Fruit fly (Drosophila melanogaster) whole organism, prepupa: ENCODE measurements around the gene ry.

Experiments
- Blimp-1 ChIP-seq: fragments of 200-800 bp; sonication (Bioruptor generic); optimal IDR thresholded peaks from 3 replicates; lab custom pipeline; 2017; ENCODE audit warnings: missing biosample characterization, missing genetic modification characterization, mild to moderate bottlenecking, moderate library complexity, missing genetic modification reagents
- CG11294 ChIP-seq: fragments of 200-800 bp; sonication (Bioruptor generic); IDR thresholded peaks from 2 replicates; pipeline ENCODE4 v1.3.6; 2022; ENCODE audit warnings: missing biosample characterization, missing genetic modification characterization
- CG11762 ChIP-seq: fragments of 200-800 bp; sonication (Bioruptor generic); optimal IDR thresholded peaks from 3 replicates; lab custom pipeline; 2016; ENCODE audit warnings: missing biosample characterization, missing genetic modification characterization; ENCODE audit not compliant: insufficient read depth
- CG15336 ChIP-seq: fragments of 200-800 bp; sonication (Bioruptor generic); IDR thresholded peaks from 2 replicates; pipeline ENCODE4 v1.3.6; 2022; ENCODE audit warnings: missing biosample characterization, missing genetic modification characterization
- CG16779 ChIP-seq: fragments of 200-800 bp; sonication (Bioruptor generic); optimal IDR thresholded peaks from 3 replicates; lab custom pipeline; 2017; ENCODE audit warnings: missing biosample characterization, mild to moderate bottlenecking, missing genetic modification characterization
- CG31627 ChIP-seq: fragments of 200-800 bp; sonication (Bioruptor generic); optimal IDR thresholded peaks from 3 replicates; lab custom pipeline; 2016; ENCODE audit warnings: missing biosample characterization, missing genetic modification characterization
- CG32006 ChIP-seq: fragments of 200-800 bp; sonication (Bioruptor generic); optimal IDR thresholded peaks from 3 replicates; lab custom pipeline; 2017; ENCODE audit warnings: missing biosample characterization, mild to moderate bottlenecking, missing genetic modification characterization
- CG34406 ChIP-seq: fragments of 200-800 bp; sonication (Bioruptor generic); optimal IDR thresholded peaks from 3 replicates; lab custom pipeline; 2016; ENCODE audit warnings: missing biosample characterization, missing genetic modification characterization
- CG3919 ChIP-seq: fragments of 200-800 bp; sonication (Bioruptor generic); optimal IDR thresholded peaks from 3 replicates; lab custom pipeline; 2016; ENCODE audit warnings: missing biosample characterization, missing genetic modification characterization
- CG6163 ChIP-seq: fragments of 200-800 bp; sonication (Bioruptor generic); IDR thresholded peaks from 3 replicates; pipeline ENCODE4 v1.3.6; 2022; ENCODE audit warnings: missing biosample characterization, missing genetic modification characterization
- CG6854 ChIP-seq: fragments of 200-800 bp; sonication (Bioruptor generic); optimal IDR thresholded peaks from 2 replicates; lab custom pipeline; 2017; ENCODE audit warnings: missing biosample characterization, mild to moderate bottlenecking, missing genetic modification characterization
- CG8119 ChIP-seq: fragments of 200-800 bp; sonication (Bioruptor generic); IDR thresholded peaks from 3 replicates; pipeline ENCODE4 v1.3.6; 2022; ENCODE audit warnings: missing biosample characterization, missing genetic modification characterization
- CG8319 ChIP-seq: fragments of 200-800 bp; sonication (Bioruptor generic); optimal IDR thresholded peaks from 3 replicates; lab custom pipeline; 2016; ENCODE audit warnings: missing biosample characterization, missing genetic modification characterization
- CG8632 ChIP-seq: fragments of 200-800 bp; sonication (Bioruptor generic); optimal IDR thresholded peaks from 3 replicates; lab custom pipeline; 2016; ENCODE audit warnings: missing biosample characterization, missing genetic modification characterization
- Eip93F ChIP-seq: fragments of 200-800 bp; sonication (Bioruptor generic); optimal IDR thresholded peaks from 2 replicates; lab custom pipeline; 2016; ENCODE audit warnings: missing biosample characterization, mild to moderate bottlenecking, missing genetic modification characterization
- Gug ChIP-seq: fragments of 200-800 bp; sonication (Bioruptor generic); IDR thresholded peaks from 2 replicates; pipeline ENCODE4 v1.3.6; 2022; ENCODE audit warnings: missing biosample characterization, missing genetic modification characterization
- Hr39 ChIP-seq: fragments of 200-800 bp; sonication (Bioruptor generic); optimal IDR thresholded peaks from 2 replicates; lab custom pipeline; 2016; ENCODE audit warnings: missing biosample characterization, missing genetic modification characterization
- Hr4 ChIP-seq: fragments of 200-800 bp; sonication (Bioruptor generic); optimal IDR thresholded peaks from 3 replicates; lab custom pipeline; 2016; ENCODE audit warnings: missing biosample characterization, missing genetic modification characterization
- Lpt ChIP-seq: fragments of 200-800 bp; sonication (Bioruptor generic); optimal IDR thresholded peaks from 3 replicates; lab custom pipeline; 2016; ENCODE audit warnings: missing biosample characterization, missing genetic modification characterization
- Met ChIP-seq: fragments of 200-800 bp; sonication (Bioruptor generic); optimal IDR thresholded peaks from 3 replicates; lab custom pipeline; 2016; ENCODE audit warnings: missing biosample characterization, missing genetic modification characterization
- OdsH ChIP-seq: fragments of 200-800 bp; sonication (Bioruptor generic); optimal IDR thresholded peaks from 3 replicates; lab custom pipeline; 2016; ENCODE audit warnings: missing biosample characterization, missing genetic modification characterization
- Smox ChIP-seq: fragments of 200-800 bp; sonication (Bioruptor generic); optimal IDR thresholded peaks from 3 replicates; lab custom pipeline; 2016; ENCODE audit warnings: missing biosample characterization, missing genetic modification characterization
- Sox102F ChIP-seq: fragments of 200-800 bp; sonication (Bioruptor generic); optimal IDR thresholded peaks from 2 replicates; lab custom pipeline; 2016; ENCODE audit warnings: missing biosample characterization, mild to moderate bottlenecking, missing genetic modification characterization
- Sox14 ChIP-seq: fragments of 200-800 bp; sonication (Bioruptor generic); optimal IDR thresholded peaks from 3 replicates; lab custom pipeline; 2016; ENCODE audit warnings: missing biosample characterization, missing genetic modification characterization
- dac ChIP-seq: fragments of 200-800 bp; sonication (Bioruptor generic); optimal IDR thresholded peaks from 2 replicates; lab custom pipeline; 2017; ENCODE audit warnings: missing biosample characterization, mild to moderate bottlenecking, missing genetic modification characterization
- eg ChIP-seq: fragments of 200-800 bp; sonication (Bioruptor generic); IDR thresholded peaks from 3 replicates; pipeline ENCODE4 v1.3.6; 2022; ENCODE audit warnings: missing biosample characterization, missing genetic modification characterization
- esn ChIP-seq: fragments of 200-800 bp; sonication (Bioruptor generic); optimal IDR thresholded peaks from 2 replicates; lab custom pipeline; 2016; ENCODE audit warnings: missing biosample characterization, mild to moderate bottlenecking, missing genetic modification characterization, moderate library complexity
- lz ChIP-seq: fragments of 200-800 bp; sonication (Bioruptor generic); optimal IDR thresholded peaks from 3 replicates; lab custom pipeline; 2016; ENCODE audit warnings: missing biosample characterization, missing genetic modification characterization
- svp ChIP-seq: fragments of 200-800 bp; sonication (Bioruptor generic); peaks from one replicate; lab custom pipeline; 2016; ENCODE audit warnings: missing biosample characterization, missing genetic modification characterization
- topi ChIP-seq: fragments of 200-800 bp; sonication (Bioruptor generic); optimal IDR thresholded peaks from 3 replicates; lab custom pipeline; 2016; ENCODE audit warnings: missing biosample characterization, missing genetic modification characterization
- vri ChIP-seq: fragments of 200-800 bp; sonication (Bioruptor generic); optimal IDR thresholded peaks from 3 replicates; lab custom pipeline; 2016; ENCODE audit warnings: missing biosample characterization, mild to moderate bottlenecking, missing genetic modification characterization

The ry gene

DNA sequence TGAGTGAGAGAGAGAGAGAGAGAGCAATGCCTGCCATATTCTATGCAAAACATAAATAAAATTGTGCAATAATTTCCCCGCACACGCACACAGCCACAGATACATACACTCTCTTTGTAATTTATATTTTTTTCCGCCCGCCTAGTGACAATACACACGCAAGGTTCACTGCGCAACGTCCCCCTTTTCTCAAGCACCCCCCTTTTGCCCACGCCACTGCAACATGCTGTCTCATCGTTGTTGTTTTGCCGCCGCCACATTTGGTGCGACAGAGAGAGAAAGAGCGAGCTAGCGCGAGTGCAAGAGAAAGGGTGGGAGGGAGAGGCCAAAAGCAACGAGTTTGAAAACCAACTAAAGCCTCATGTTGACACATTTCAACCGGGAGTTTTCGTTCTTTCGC is 20.0 kb upstream of the ry start (continued):
- peak; percentile 62 for TF ChIP-seq CG8632
- peak; percentile 77 for TF ChIP-seq dac
- peak; percentile 53 for TF ChIP-seq CG16779 (tag; lab: Kevin White, UChicago)
- peak; percentile 81 for TF ChIP-seq esn (GFP tag; lab: Kevin White, UChicago)
- peak; percentile 56 for TF ChIP-seq CG34406 (GFP tag; lab: Kevin White, UChicago)
- TF ChIP-seq CG31627 (GFP tag; lab: Kevin White, UChicago) = peak; percentile 80
- peak; percentile 77 for TF ChIP-seq OdsH (GFP tag; lab: Kevin White, UChicago)
- peak; percentile 26 for TF ChIP-seq CG6854 (GFP tag; lab: Kevin White, UChicago)

DNA sequence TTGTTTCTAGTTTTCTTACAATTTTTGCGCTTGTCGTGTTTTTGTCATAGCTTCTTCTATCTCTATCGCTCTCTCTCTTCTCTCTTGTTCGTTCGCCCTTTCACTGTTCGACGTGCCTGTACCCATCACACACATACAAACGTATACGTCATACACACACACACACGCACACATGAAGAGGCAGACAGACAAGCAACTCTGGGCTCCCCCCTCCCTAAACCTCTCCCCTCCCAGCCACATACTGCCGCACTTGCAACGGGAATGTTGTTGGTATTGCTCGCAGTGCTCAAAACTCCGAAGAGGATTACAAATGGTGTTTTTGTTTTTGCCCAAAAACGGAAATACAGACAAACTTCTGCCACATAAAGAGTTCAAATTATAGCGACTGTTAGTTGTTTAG is 19.3 kb upstream of the ry start:
- no peak for TF ChIP-seq Sox102F (GFP tag; lab: Kevin White, UChicago)
- peak; percentile 59 for TF ChIP-seq CG6163 (GFP tag; lab: Robert Waterston, UW)
- no peak for TF ChIP-seq svp (GFP tag; lab: Kevin White, UChicago)

DNA sequence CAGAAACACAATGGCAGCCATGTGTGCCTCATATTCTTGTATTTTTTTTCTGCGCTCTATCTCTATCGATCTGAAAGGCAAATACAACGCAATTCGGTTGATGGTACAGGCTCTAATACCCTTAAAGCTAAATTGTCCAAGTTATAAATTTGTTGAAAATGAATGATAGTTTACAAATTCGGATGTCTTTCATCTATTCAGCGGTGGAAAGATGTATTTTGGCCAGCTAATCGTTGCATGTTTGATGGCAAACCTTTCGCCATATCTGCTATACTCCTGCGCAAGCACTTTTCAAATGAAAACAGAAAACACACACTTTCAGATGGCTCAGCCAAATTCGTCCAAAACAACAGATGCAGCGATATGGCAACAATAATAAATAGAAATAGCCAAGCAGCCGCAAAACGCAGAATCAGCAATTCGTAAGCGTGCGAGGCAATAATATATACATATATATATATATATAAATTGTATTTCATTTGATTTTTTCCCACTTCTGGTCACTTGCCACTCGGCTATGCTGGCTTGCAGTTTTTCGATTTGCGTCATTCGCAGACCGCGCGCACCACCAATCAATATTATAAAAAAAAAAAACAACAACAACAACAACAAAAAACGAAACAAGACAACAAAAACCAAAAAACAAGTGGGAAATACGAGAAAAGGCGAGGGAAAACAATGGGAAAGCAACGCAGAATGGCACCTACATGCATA is 18.0 kb upstream of the ry start:
- TF ChIP-seq Lpt (GFP tag; lab: Kevin White, UChicago) = no peak
- TF ChIP-seq Eip93F (GFP tag; lab: Kevin White, UChicago) = no peak
- peak; percentile 51 for TF ChIP-seq CG15336 (GFP tag; lab: Robert Waterston, UW)
- peak; percentile 45; the same call in 1 of the 2 replicates for TF ChIP-seq CG11294 (GFP tag; lab: Robert Waterston, UW)
- no peak for TF ChIP-seq Sox14 (GFP tag; lab: Kevin White, UChicago)
- TF ChIP-seq CG32006 = peak; percentile 55
- no peak for TF ChIP-seq Smox
- TF ChIP-seq CG6163 (GFP tag; lab: Robert Waterston, UW) = peak; percentile 41; the same call in 2 of the 3 replicates
- no peak for TF ChIP-seq Met (GFP tag; lab: Kevin White, UChicago)
- TF ChIP-seq lz (GFP tag; lab: Kevin White, UChicago) = no peak
- TF ChIP-seq CG8119 (GFP tag; lab: Robert Waterston, UW) = 0 out of 3 replicates have a peak, but pooled peaks have one; percentile 18
- peak; percentile 43 for TF ChIP-seq Hr4 (GFP tag; lab: Kevin White, UChicago)
- TF ChIP-seq vri (GFP tag; lab: Kevin White, UChicago) = no peak
- TF ChIP-seq Sox102F (GFP tag; lab: Kevin White, UChicago) = no peak
- TF ChIP-seq eg (GFP tag; lab: Robert Waterston, UW) = peak; percentile 54
- TF ChIP-seq topi (GFP tag; lab: Kevin White, UChicago) = no peak
- no peak for TF ChIP-seq CG16779 (tag; lab: Kevin White, UChicago)
- TF ChIP-seq Gug (GFP tag; lab: Robert Waterston, UW) = no peak; the same call in 1 of the 2 replicates
- no peak for TF ChIP-seq CG11762

DNA sequence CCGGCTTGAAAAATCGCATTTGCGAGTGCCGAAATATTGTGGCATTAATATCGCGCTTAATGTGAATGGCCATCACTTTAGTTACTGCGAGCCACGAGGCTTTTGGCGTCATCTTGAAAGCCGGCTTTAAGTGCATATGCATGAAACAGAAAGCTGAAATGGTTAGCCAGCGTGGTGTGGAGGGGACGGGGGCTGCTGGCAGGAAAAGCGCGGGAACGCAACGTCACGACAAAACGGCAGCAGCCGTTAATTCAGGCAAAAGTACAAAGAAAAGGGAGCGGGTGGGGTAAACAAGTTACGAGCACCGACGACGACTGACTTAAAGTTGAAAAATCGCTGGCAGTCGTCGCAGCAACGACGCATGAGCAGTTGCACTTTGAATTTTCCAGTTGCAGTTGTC is 16.9 kb upstream of the ry start:
- TF ChIP-seq CG34406 (GFP tag; lab: Kevin White, UChicago) (no peak), CG3919 (GFP tag; lab: Kevin White, UChicago) (no peak), CG6854 (GFP tag; lab: Kevin White, UChicago) (peak; percentile 4), OdsH (GFP tag; lab: Kevin White, UChicago) (no peak), Blimp-1 (GFP tag; lab: Kevin White, UChicago) (peak; percentile 84), eg (GFP tag; lab: Robert Waterston, UW) (0 out of 3 replicates have a peak, but pooled peaks have one; percentile 23), Hr39 (GFP tag; lab: Kevin White, UChicago) (no peak), Sox14 (GFP tag; lab: Kevin White, UChicago) (peak; percentile 3), CG8319 (no peak)
